Worm (Caenorhabditis elegans) whole organism, L4 larva: Measurements from ENCODE around the gene sre-3.
"Not testable (repeated sequence)": the region's sequence is repeated elsewhere in the genome, so short reads cannot be mapped to it uniquely, and the experiment has no call there.

Source experiments
- D1046.2 ChIP-seq: fragments of 200-800 bp; sonication (Bioruptor generic); IDR thresholded peaks from 2 replicates; pipeline ENCODE4 v1.3.6; 2022; ENCODE audit warnings: missing genetic modification characterization, missing compliant biosample characterization
- T20F7.1 ChIP-seq: fragments of 200-800 bp; sonication (Bioruptor generic); optimal IDR thresholded peaks from 2 replicates; lab custom pipeline; 2018; ENCODE audit warnings: mild to moderate bottlenecking, missing genetic modification characterization, missing compliant biosample characterization
- ama-1 ChIP-seq: fragments of 150-350 bp; optimal IDR thresholded peaks from 2 replicates; lab custom pipeline; 2014; ENCODE audit warnings: inconsistent platforms, mixed read lengths
- ceh-82 ChIP-seq: sonication (generic microtip); optimal IDR thresholded peaks from 2 replicates; lab custom pipeline; 2017; ENCODE audit warnings: missing biosample characterization, missing genetic modification characterization
- daf-12 ChIP-seq: fragments of 150-350 bp; optimal IDR thresholded peaks from 2 replicates; lab custom pipeline; 2014; ENCODE audit warnings: missing biosample characterization, missing genetic modification reagents, missing genetic modification characterization
- dmd-8 ChIP-seq: fragments of 200-800 bp; sonication (Bioruptor generic); IDR thresholded peaks from 2 replicates; pipeline ENCODE4 v1.3.6; 2022; ENCODE audit warnings: missing genetic modification characterization, missing compliant biosample characterization
- nhr-237 ChIP-seq: sonication (generic microtip); optimal IDR thresholded peaks from 2 replicates; lab custom pipeline; 2017; ENCODE audit warnings: missing biosample characterization, missing genetic modification characterization
- zip-11 ChIP-seq: fragments of 200-800 bp; sonication (Bioruptor generic); IDR thresholded peaks from 2 replicates; pipeline ENCODE4 v1.3.6; 2022; ENCODE audit warnings: missing genetic modification characterization, missing compliant biosample characterization

ce11 chrII:7372371-7372770, 13.2 kb upstream of the sre-3 start:
- not testable (repeated sequence) for TF ChIP-seq T20F7.1 (GFP tag; lab: Kevin White, UChicago); daf-12 (tag; lab: Kevin White, UChicago); D1046.2 (GFP tag; lab: Robert Waterston, UW); ama-1 (lab: Kevin White, UChicago); zip-11 (GFP tag; lab: Robert Waterston, UW); dmd-8; ceh-82; nhr-237 (tag; lab: Kevin White, UChicago)
